Fruit fly (Drosophila melanogaster) whole organism, embryonic: ENCODE results near the gene CG44000.

Experiments used
- Atf-2 ChIP-seq: fragments of 200-800 bp; sonication (Bioruptor generic); optimal IDR thresholded peaks from 2 replicates; lab custom pipeline; 2016; ENCODE audit warnings: missing biosample characterization, missing genetic modification characterization
- Awh ChIP-seq: fragments of 200-800 bp; sonication (Bioruptor generic); IDR thresholded peaks from 2 replicates; pipeline ENCODE4, ENCODE4 v1.3.6; 2022; ENCODE audit warnings: missing biosample characterization, missing genetic modification characterization
- CG10431 ChIP-seq: fragments of 200-800 bp; sonication (Bioruptor generic); optimal IDR thresholded peaks from 3 replicates; lab custom pipeline; 2018; ENCODE audit warnings: missing biosample characterization, mild to moderate bottlenecking, missing genetic modification characterization
- CG10654 ChIP-seq: fragments of 200-800 bp; sonication (Bioruptor generic); optimal IDR thresholded peaks from 2 replicates; lab custom pipeline; 2016; ENCODE audit warnings: missing biosample characterization, missing genetic modification characterization
- CG11456 ChIP-seq: fragments of 200-800 bp; sonication (Bioruptor generic); IDR thresholded peaks from 3 replicates; pipeline ENCODE4 v1.3.6; 2022; ENCODE audit warnings: missing biosample characterization, missing genetic modification characterization
- CG12219 ChIP-seq: fragments of 200-800 bp; sonication (Bioruptor generic); optimal IDR thresholded peaks from 3 replicates; lab custom pipeline; 2018; ENCODE audit warnings: missing biosample characterization, mild to moderate bottlenecking, missing genetic modification characterization
- CG14710 ChIP-seq: fragments of 200-800 bp; sonication (Bioruptor generic); optimal IDR thresholded peaks from 3 replicates; lab custom pipeline; 2019; ENCODE audit warnings: missing biosample characterization, mild to moderate bottlenecking, missing genetic modification characterization, moderate library complexity
- CG15269 ChIP-seq: fragments of 200-800 bp; sonication (Bioruptor generic); optimal IDR thresholded peaks from 2 replicates; lab custom pipeline; 2018; ENCODE audit warnings: missing biosample characterization, mild to moderate bottlenecking, missing genetic modification characterization, moderate library complexity
- CG17359 ChIP-seq: fragments of 200-800 bp; sonication (Bioruptor generic); optimal IDR thresholded peaks from 3 replicates; lab custom pipeline; 2018; ENCODE audit warnings: missing biosample characterization, mild to moderate bottlenecking, missing genetic modification characterization, moderate library complexity
- CG17361 ChIP-seq: fragments of 200-800 bp; sonication (Bioruptor generic); IDR thresholded peaks from 3 replicates; pipeline ENCODE4 v1.3.6; 2022; ENCODE audit warnings: missing biosample characterization, missing genetic modification characterization
- CG17912 ChIP-seq: fragments of 200-800 bp; sonication (Bioruptor generic); optimal IDR thresholded peaks from 2 replicates; lab custom pipeline; 2018; ENCODE audit warnings: missing biosample characterization, mild to moderate bottlenecking, missing genetic modification characterization
- CG18599 ChIP-seq: fragments of 200-800 bp; sonication (Bioruptor generic); optimal IDR thresholded peaks from 3 replicates; lab custom pipeline; 2017; ENCODE audit warnings: missing biosample characterization, missing genetic modification characterization, mild to moderate bottlenecking, moderate library complexity, missing genetic modification reagents
- CG18764 ChIP-seq: fragments of 200-800 bp; sonication (Bioruptor generic); optimal IDR thresholded peaks from 3 replicates; lab custom pipeline; 2016; ENCODE audit warnings: missing biosample characterization, missing genetic modification characterization
- CG32767 ChIP-seq: fragments of 200-800 bp; sonication (Bioruptor generic); IDR thresholded peaks from 2 replicates; pipeline ENCODE4 v1.3.6; 2022; ENCODE audit warnings: missing biosample characterization, missing genetic modification characterization
- CG32772 ChIP-seq: fragments of 200-800 bp; sonication (Bioruptor generic); IDR thresholded peaks from 2 replicates; pipeline ENCODE4 v1.3.6; 2022; ENCODE audit warnings: missing biosample characterization, missing genetic modification characterization
- CG3995 ChIP-seq: fragments of 200-800 bp; sonication (Bioruptor generic); optimal IDR thresholded peaks from 3 replicates; lab custom pipeline; 2016; ENCODE audit warnings: missing biosample characterization, missing genetic modification characterization
- CG42726 ChIP-seq: fragments of 200-800 bp; sonication (Bioruptor generic); IDR thresholded peaks from 2 replicates; pipeline ENCODE4 v1.3.6; 2022; ENCODE audit warnings: missing biosample characterization, missing genetic modification characterization; ENCODE audit not compliant: partially characterized antibody
- CG5180 ChIP-seq: fragments of 200-800 bp; sonication (Bioruptor generic); optimal IDR thresholded peaks from 3 replicates; lab custom pipeline; 2017; ENCODE audit warnings: missing biosample characterization, missing genetic modification characterization, mild to moderate bottlenecking, moderate library complexity, missing genetic modification reagents
- CG6813 ChIP-seq: fragments of 200-800 bp; sonication (Bioruptor generic); optimal IDR thresholded peaks from 2 replicates; lab custom pipeline; 2017; ENCODE audit warnings: missing biosample characterization, missing genetic modification characterization, mild to moderate bottlenecking, moderate library complexity, missing genetic modification reagents
- CG7987 ChIP-seq: fragments of 200-800 bp; sonication (Bioruptor generic); optimal IDR thresholded peaks from 2 replicates; lab custom pipeline; 2018; ENCODE audit warnings: missing biosample characterization, mild to moderate bottlenecking, missing genetic modification characterization, moderate library complexity
- CG8290 ChIP-seq, 3 experiments: fragments of 200-800 bp; sonication (Bioruptor generic); optimal IDR thresholded peaks; 2 replicates each; lab custom pipeline; 2016 to 2019; ENCODE audit warnings: missing biosample characterization in 3 of 3, missing genetic modification characterization in 3 of 3, mild to moderate bottlenecking in 2 of 3, moderate library complexity in 1 of 3
- CG9437 ChIP-seq: fragments of 200-800 bp; sonication (Bioruptor generic); optimal IDR thresholded peaks from 2 replicates; lab custom pipeline; 2018; ENCODE audit warnings: missing biosample characterization, mild to moderate bottlenecking, missing genetic modification characterization
- Chrac-16 ChIP-seq: fragments of 200-800 bp; sonication (Bioruptor generic); optimal IDR thresholded peaks from 3 replicates; lab custom pipeline; 2016; ENCODE audit warnings: missing biosample characterization, missing genetic modification characterization
- Dad ChIP-seq: fragments of 200-800 bp; sonication (Bioruptor generic); optimal IDR thresholded peaks from 3 replicates; lab custom pipeline; 2016; ENCODE audit warnings: missing biosample characterization, missing genetic modification characterization
- Dek ChIP-seq: fragments of 200-800 bp; sonication (Bioruptor generic); optimal IDR thresholded peaks from 3 replicates; lab custom pipeline; 2019; ENCODE audit warnings: missing biosample characterization, mild to moderate bottlenecking, missing genetic modification characterization, moderate library complexity
- Ets97D ChIP-seq: fragments of 200-800 bp; sonication (Bioruptor generic); optimal IDR thresholded peaks from 3 replicates; lab custom pipeline; 2016; ENCODE audit warnings: missing biosample characterization, missing genetic modification characterization
- Hand ChIP-seq: fragments of 200-800 bp; sonication (Bioruptor generic); optimal IDR thresholded peaks from 2 replicates; lab custom pipeline; 2017; ENCODE audit warnings: mild to moderate bottlenecking, missing biosample characterization, missing genetic modification reagents, missing genetic modification characterization
- Hmx ChIP-seq: fragments of 200-800 bp; sonication (Bioruptor generic); optimal IDR thresholded peaks from 2 replicates; lab custom pipeline; 2016; ENCODE audit warnings: missing biosample characterization, missing genetic modification characterization
- Meics ChIP-seq: fragments of 200-800 bp; sonication (Bioruptor generic); optimal IDR thresholded peaks from 2 replicates; lab custom pipeline; 2017; ENCODE audit warnings: missing biosample characterization, mild to moderate bottlenecking, missing genetic modification characterization
- Mrtf ChIP-seq: fragments of 200-800 bp; sonication (Bioruptor generic); IDR thresholded peaks from 3 replicates; pipeline ENCODE4 v1.3.6; 2022; ENCODE audit warnings: missing biosample characterization, missing genetic modification characterization
- Sox100B ChIP-seq: fragments of 200-800 bp; sonication (Bioruptor generic); optimal IDR thresholded peaks from 3 replicates; lab custom pipeline; 2018; ENCODE audit warnings: missing biosample characterization, mild to moderate bottlenecking, missing genetic modification characterization
- Tbp ChIP-seq: fragments of >200 bp; optimal IDR thresholded peaks from 2 replicates; lab custom pipeline; 2018; ENCODE audit warnings: missing biosample characterization, missing genetic modification characterization
- YL-1 ChIP-seq: fragments of 200-800 bp; sonication (Bioruptor generic); optimal IDR thresholded peaks from 3 replicates; lab custom pipeline; 2017; ENCODE audit warnings: missing biosample characterization, mild to moderate bottlenecking, missing genetic modification characterization
- bbx ChIP-seq: fragments of 200-800 bp; sonication (Bioruptor generic); IDR thresholded peaks from 2 replicates; pipeline ENCODE4 v1.3.6; 2022; ENCODE audit warnings: missing biosample characterization, missing genetic modification characterization; ENCODE audit not compliant: partially characterized antibody
- caup ChIP-seq: fragments of 200-800 bp; sonication (Bioruptor generic); optimal IDR thresholded peaks from 3 replicates; lab custom pipeline; 2017; ENCODE audit warnings: missing biosample characterization, mild to moderate bottlenecking, missing genetic modification characterization, moderate library complexity; ENCODE audit not compliant: severe bottlenecking
- chinmo ChIP-seq: fragments of 200-800 bp; sonication (Bioruptor generic); IDR thresholded peaks from 4 replicates; pipeline ENCODE4 v1.3.6; 2022; ENCODE audit warnings: missing biosample characterization, missing genetic modification characterization; ENCODE audit not compliant: partially characterized antibody
- gcm ChIP-seq: fragments of 200-800 bp; sonication (Bioruptor generic); optimal IDR thresholded peaks from 2 replicates; lab custom pipeline; 2019; ENCODE audit warnings: missing biosample characterization, mild to moderate bottlenecking, missing genetic modification characterization, moderate library complexity
- gcm2 ChIP-seq: fragments of 200-800 bp; sonication (Bioruptor generic); optimal IDR thresholded peaks from 2 replicates; lab custom pipeline; 2016; ENCODE audit warnings: missing biosample characterization, missing genetic modification characterization
- h ChIP-seq: fragments of >200 bp; optimal IDR thresholded peaks from 2 replicates; lab custom pipeline; 2017
- her ChIP-seq: fragments of 200-800 bp; sonication (Bioruptor generic); optimal IDR thresholded peaks from 2 replicates; lab custom pipeline; 2016; ENCODE audit warnings: missing biosample characterization, missing genetic modification characterization
- lmd ChIP-seq: fragments of 200-800 bp; sonication (Bioruptor generic); IDR thresholded peaks from 2 replicates; pipeline ENCODE4 v1.3.6; 2022; ENCODE audit warnings: missing biosample characterization, missing genetic modification characterization
- nerfin-1 ChIP-seq: fragments of 200-800 bp; sonication (Bioruptor generic); optimal IDR thresholded peaks from 3 replicates; lab custom pipeline; 2019; ENCODE audit warnings: missing biosample characterization, mild to moderate bottlenecking, missing genetic modification characterization, moderate library complexity
- onecut ChIP-seq: fragments of 200-800 bp; sonication (Bioruptor generic); IDR thresholded peaks from 2 replicates; pipeline ENCODE4 v1.3.6; 2022; ENCODE audit warnings: missing biosample characterization, missing genetic modification characterization
- ranshi ChIP-seq: fragments of 200-800 bp; sonication (Bioruptor generic); IDR thresholded peaks from 2 replicates; pipeline ENCODE4 v1.3.6; 2022; ENCODE audit warnings: missing biosample characterization, missing genetic modification characterization
- sim ChIP-seq: fragments of 200-800 bp; sonication (Bioruptor generic); IDR thresholded peaks from 2 replicates; pipeline ENCODE4 v1.3.6; 2022; ENCODE audit warnings: missing biosample characterization, missing genetic modification characterization
- tll ChIP-seq, 2 experiments: fragments of 200-800 bp in 1 of 2; fragments of >200 bp in 1 of 2; sonication (Bioruptor generic) in 1 of 2; optimal IDR thresholded peaks; 2 replicates each; lab custom pipeline; 2017 to 2019; ENCODE audit warnings: missing biosample characterization in 2 of 2, missing genetic modification characterization in 2 of 2, mild to moderate bottlenecking in 1 of 2, moderate library complexity in 1 of 2
- unc-4 ChIP-seq: fragments of 200-800 bp; sonication (Bioruptor generic); IDR thresholded peaks from 2 replicates; pipeline ENCODE4 v1.3.6; 2022; ENCODE audit warnings: missing biosample characterization, missing genetic modification characterization; ENCODE audit not compliant: partially characterized antibody
- vnd ChIP-seq: fragments of 200-800 bp; sonication (Bioruptor generic); IDR thresholded peaks from 3 replicates; pipeline ENCODE4 v1.3.6; 2022; ENCODE audit warnings: missing biosample characterization, missing genetic modification characterization; ENCODE audit not compliant: partially characterized antibody
- vvl ChIP-seq: fragments of 200-800 bp; sonication (Bioruptor generic); IDR thresholded peaks from 2 replicates; pipeline ENCODE4 v1.3.6; 2022; ENCODE audit warnings: missing biosample characterization, missing genetic modification characterization
- zfh1 ChIP-seq: fragments of 200-800 bp; sonication (Bioruptor generic); IDR thresholded peaks from 3 replicates; pipeline ENCODE4 v1.3.6; 2022; ENCODE audit warnings: missing biosample characterization, missing genetic modification characterization

Gene CG44000

DNA sequence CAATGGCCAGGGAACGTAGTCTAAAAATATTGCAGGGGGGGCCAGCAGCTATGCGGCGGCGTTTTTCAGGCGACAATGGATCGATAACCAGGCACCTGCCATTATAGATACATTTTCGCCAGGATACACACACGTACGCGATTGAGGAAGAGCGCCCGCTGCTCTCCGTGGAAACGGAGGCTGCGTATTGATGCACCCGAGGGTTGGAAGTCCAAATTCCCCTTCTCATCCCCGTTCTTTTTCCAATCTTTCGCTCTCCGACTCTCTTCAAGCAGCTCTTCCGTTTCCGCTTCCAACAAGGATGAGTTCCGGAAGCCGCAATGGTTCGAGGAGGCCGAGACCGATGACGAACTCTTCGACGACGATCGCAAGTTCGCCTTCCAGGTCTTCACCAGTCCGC, 53.7 kb downstream of the CG44000 start (continued):
- TF ChIP-seq Awh (GFP tag; lab: Robert Waterston, UW) (peak; percentile 23; the same call in 1 of the 2 replicates), her (GFP tag; lab: Kevin White, UChicago) (peak; percentile 16), CG17361 (GFP tag; lab: Robert Waterston, UW) (no peak), CG15269 (tag; lab: Kevin White, UChicago) (peak; percentile 24), sim (GFP tag; lab: Robert Waterston, UW) (peak; percentile 55; the same call in 1 of the 2 replicates), zfh1 (GFP tag; lab: Robert Waterston, UW) (no peak), CG18764 (GFP tag; lab: Kevin White, UChicago) (no peak), Dad (no peak), Dek (tag; lab: Kevin White, UChicago) (no peak), unc-4 (GFP tag; lab: Robert Waterston, UW) (no peak), bbx (0 out of 2 replicates have a peak, but pooled peaks have one; percentile 13), CG6813 (GFP tag; lab: Kevin White, UChicago) (peak; percentile 89), Atf-2 (GFP tag; lab: Kevin White, UChicago) (no peak), nerfin-1 (tag; lab: Kevin White, UChicago) (peak; percentile 53), Chrac-16 (GFP tag; lab: Kevin White, UChicago) (no peak), CG32767 (peak; percentile 89), vvl (peak; percentile 33; the same call in 1 of the 2 replicates), CG14710 (tag; lab: Kevin White, UChicago) (no peak), h (lab: Kevin White, UChicago) (no peak), YL-1 (GFP tag; lab: Kevin White, UChicago) (no peak), CG12219 (GFP tag; lab: Kevin White, UChicago) (peak; percentile 36), gcm (GFP tag; lab: Kevin White, UChicago) (no peak), Sox100B (GFP tag; lab: Kevin White, UChicago) (no peak), onecut (peak; percentile 98), CG7987 (GFP tag; lab: Kevin White, UChicago) (peak; percentile 68), CG3995 (no peak), gcm2 (no peak), CG10654 (GFP tag; lab: Kevin White, UChicago) (no peak), CG18599 (GFP tag; lab: Kevin White, UChicago) (peak; percentile 81), chinmo (GFP tag; lab: Robert Waterston, UW) (no peak), CG17912 (GFP tag; lab: Kevin White, UChicago) (peak; percentile 2), Ets97D (peak; percentile 92), lmd (GFP tag; lab: Robert Waterston, UW) (no peak), ranshi (GFP tag; lab: Robert Waterston, UW) (peak; percentile 17; the same call in 1 of the 2 replicates), CG32772 (GFP tag; lab: Robert Waterston, UW) (no peak), Hand (GFP tag; lab: Kevin White, UChicago) (peak; percentile 81), caup (GFP tag; lab: Kevin White, UChicago) (peak; percentile 72), Mrtf (GFP tag; lab: Robert Waterston, UW) (no peak), CG5180 (peak; percentile 45), CG10431 (GFP tag; lab: Kevin White, UChicago) (peak; percentile 52), CG42726 (GFP tag; lab: Robert Waterston, UW) (no peak), CG9437 (GFP tag; lab: Kevin White, UChicago) (no peak), Hmx (GFP tag; lab: Kevin White, UChicago) (no peak), Meics (GFP tag; lab: Kevin White, UChicago) (peak; percentile 69), CG8290 (GFP tag; optimal IDR thresholded peaks at IDR 0.05; lab: Kevin White, UChicago) (no peak), CG8290 (tag; optimal IDR thresholded peaks at IDR 0.05; lab: Kevin White, UChicago) (peak in 1 of 2 experiments; percentile 51), CG17359 (tag; lab: Kevin White, UChicago) (no peak), vnd (GFP tag; lab: Robert Waterston, UW) (no peak), Tbp (GFP tag; lab: Kevin White, UChicago) (no peak), tll (GFP tag; optimal IDR thresholded peaks at IDR 0.05; lab: Kevin White, UChicago) (no peak), CG11456 (no peak)
